Worm (Caenorhabditis elegans) whole organism, young adult: ENCODE results near the gene T13C2.7.

ENCODE experiments used
- B0261.1 ChIP-seq: sonication (generic microtip); optimal IDR thresholded peaks from 2 replicates; lab custom pipeline; 2016; ENCODE audit warnings: mild to moderate bottlenecking, missing genetic modification characterization, moderate library complexity, missing compliant biosample characterization
- B0336.3 ChIP-seq: fragments of 200-800 bp; sonication (Bioruptor generic); IDR thresholded peaks from 2 replicates; pipeline ENCODE4 v1.3.6; 2022; ENCODE audit warnings: missing genetic modification characterization, missing compliant biosample characterization
- C17E4.6 ChIP-seq: fragments of 200-800 bp; sonication (Bioruptor generic); IDR thresholded peaks from 2 replicates; pipeline ENCODE4 v1.3.6; 2022; ENCODE audit warnings: missing genetic modification reagents, missing genetic modification characterization, missing compliant biosample characterization
- D2030.7 ChIP-seq: fragments of 200-800 bp; sonication (Bioruptor generic); IDR thresholded peaks from 2 replicates; pipeline ENCODE4 v1.3.6; 2022; ENCODE audit warnings: missing genetic modification reagents, missing genetic modification characterization, missing compliant biosample characterization
- F10E7.11 ChIP-seq: sonication (generic microtip); optimal IDR thresholded peaks from 2 replicates; lab custom pipeline; 2017; ENCODE audit warnings: mild to moderate bottlenecking, missing genetic modification characterization, moderate library complexity, missing compliant biosample characterization
- F23B12.7 ChIP-seq: sonication (generic microtip); optimal IDR thresholded peaks from 2 replicates; lab custom pipeline; 2017; ENCODE audit warnings: missing genetic modification characterization, mild to moderate bottlenecking, missing compliant biosample characterization, antibody characterized with exemption, moderate library complexity; ENCODE audit not compliant: insufficient read depth
- F37B4.10 ChIP-seq: fragments of 200-800 bp; sonication (Bioruptor generic); IDR thresholded peaks from 2 replicates; pipeline ENCODE4 v1.3.6; 2022; ENCODE audit warnings: missing genetic modification characterization, missing compliant biosample characterization
- F55B11.4 ChIP-seq: sonication (generic microtip); optimal IDR thresholded peaks from 2 replicates; lab custom pipeline; 2016; ENCODE audit warnings: missing compliant biosample characterization, missing genetic modification characterization, borderline replicate concordance; ENCODE audit not compliant: insufficient read depth
- Y53F4B.3 ChIP-seq: fragments of 200-800 bp; sonication (Bioruptor generic); IDR thresholded peaks from 2 replicates; pipeline ENCODE4 v1.3.6; 2022; ENCODE audit warnings: missing genetic modification reagents, missing genetic modification characterization, missing compliant biosample characterization
- Y53G8AR.9 ChIP-seq: fragments of 200-800 bp; sonication (Bioruptor generic); conservative IDR thresholded peaks from 2 replicates; pipeline ENCODE4 v1.3.6; 2022; ENCODE audit warnings: missing genetic modification reagents, missing genetic modification characterization, missing compliant biosample characterization
- Y56A3A.18 ChIP-seq: fragments of 200-800 bp; sonication (Bioruptor generic); IDR thresholded peaks from 2 replicates; pipeline ENCODE4 v1.3.6; 2022; ENCODE audit warnings: missing genetic modification reagents, missing genetic modification characterization, missing compliant biosample characterization
- aptf-2 ChIP-seq: fragments of 200-800 bp; sonication (Bioruptor generic); conservative IDR thresholded peaks from 2 replicates; pipeline ENCODE4 v1.3.6; 2022; ENCODE audit warnings: missing genetic modification reagents, missing genetic modification characterization, missing compliant biosample characterization
- ceh-100 ChIP-seq: fragments of 200-800 bp; sonication (Bioruptor generic); IDR thresholded peaks from 2 replicates; pipeline ENCODE4 v1.3.6; 2022; ENCODE audit warnings: missing genetic modification reagents, missing genetic modification characterization, missing compliant biosample characterization
- ceh-27 ChIP-seq: fragments of 200-800 bp; sonication (Bioruptor generic); optimal IDR thresholded peaks from 2 replicates; lab custom pipeline; 2018; ENCODE audit warnings: mild to moderate bottlenecking, missing genetic modification characterization, moderate library complexity, missing compliant biosample characterization
- ceh-58 ChIP-seq: fragments of 200-800 bp; sonication (Bioruptor generic); IDR thresholded peaks from 2 replicates; pipeline ENCODE4 v1.3.6; 2022; ENCODE audit warnings: missing genetic modification characterization, missing compliant biosample characterization
- chd-7 ChIP-seq: sonication (generic microtip); optimal IDR thresholded peaks from 2 replicates; lab custom pipeline; 2016; ENCODE audit warnings: mild to moderate bottlenecking, missing genetic modification characterization, moderate library complexity, missing compliant biosample characterization
- dox-1 ChIP-seq: fragments of 200-800 bp; sonication (Bioruptor generic); IDR thresholded peaks from 2 replicates; pipeline ENCODE4 v1.3.6; 2022; ENCODE audit warnings: missing genetic modification reagents, missing genetic modification characterization, missing compliant biosample characterization
- dpff-1 ChIP-seq: sonication (generic microtip); optimal IDR thresholded peaks from 2 replicates; lab custom pipeline; 2017; ENCODE audit warnings: mild to moderate bottlenecking, missing genetic modification characterization, missing compliant biosample characterization
- egl-44 ChIP-seq: fragments of 200-800 bp; sonication (Bioruptor generic); IDR thresholded peaks from 2 replicates; pipeline ENCODE4 v1.3.6; 2022; ENCODE audit warnings: missing genetic modification reagents, missing genetic modification characterization, missing compliant biosample characterization
- him-1 ChIP-seq: sonication (generic microtip); optimal IDR thresholded peaks from 2 replicates; lab custom pipeline; 2016; ENCODE audit warnings: missing genotype, missing genetic modification reagents, missing genetic modification characterization, missing compliant biosample characterization
- hlh-26 ChIP-seq: fragments of 200-800 bp; sonication (Bioruptor generic); conservative IDR thresholded peaks from 2 replicates; pipeline ENCODE4 v1.3.6; 2022; ENCODE audit warnings: missing genetic modification reagents, missing genetic modification characterization, missing compliant biosample characterization
- hmg-1.2 ChIP-seq: fragments of 200-800 bp; sonication (Bioruptor generic); IDR thresholded peaks from 2 replicates; pipeline ENCODE4 v1.3.6; 2022; ENCODE audit warnings: missing genetic modification reagents, missing genetic modification characterization, missing compliant biosample characterization
- hrde-1 ChIP-seq: sonication (generic microtip); optimal IDR thresholded peaks from 2 replicates; lab custom pipeline; 2016; ENCODE audit warnings: missing genetic modification characterization, mild to moderate bottlenecking, missing compliant biosample characterization, moderate library complexity, missing genotype, missing genetic modification reagents, borderline replicate concordance
- lag-1 ChIP-seq: fragments of 200-800 bp; sonication (Bioruptor generic); IDR thresholded peaks from 2 replicates; pipeline ENCODE4 v1.3.6; 2022; ENCODE audit warnings: missing genetic modification reagents, missing genetic modification characterization, missing compliant biosample characterization
- lir-1 ChIP-seq: fragments of 200-800 bp; sonication (Bioruptor generic); conservative IDR thresholded peaks from 2 replicates; pipeline ENCODE4 v1.3.6; 2022; ENCODE audit warnings: missing genetic modification reagents, missing genetic modification characterization, missing compliant biosample characterization
- madf-8 ChIP-seq: fragments of 200-800 bp; sonication (Bioruptor generic); conservative IDR thresholded peaks from 2 replicates; pipeline ENCODE4 v1.3.6; 2022; ENCODE audit warnings: missing genetic modification reagents, missing genetic modification characterization, missing compliant biosample characterization
- mcd-1 ChIP-seq: fragments of 200-800 bp; sonication (Bioruptor generic); IDR thresholded peaks from 2 replicates; pipeline ENCODE4 v1.3.6; 2022; ENCODE audit warnings: missing genetic modification reagents, missing genetic modification characterization, missing compliant biosample characterization
- nhr-80 ChIP-seq: sonication (generic microtip); optimal IDR thresholded peaks from 2 replicates; lab custom pipeline; 2016; ENCODE audit warnings: missing genetic modification characterization, missing compliant biosample characterization
- sea-2 ChIP-seq: fragments of 200-800 bp; sonication (Bioruptor generic); IDR thresholded peaks from 2 replicates; pipeline ENCODE4 v1.3.6; 2022; ENCODE audit warnings: missing genetic modification characterization, missing compliant biosample characterization
- snpc-3.4 ChIP-seq: sonication (generic microtip); optimal IDR thresholded peaks from 2 replicates; lab custom pipeline; 2017; ENCODE audit warnings: missing genetic modification characterization, mild to moderate bottlenecking, missing compliant biosample characterization, antibody characterized with exemption, moderate library complexity, missing genotype, missing genetic modification reagents
- snpc-4 ChIP-seq, 5 experiments: fragments of 150-350 bp in 1 of 5; sonication (generic microtip) in 4 of 5; optimal IDR thresholded peaks; 2 replicates each; lab custom pipeline; 2014 to 2018; ENCODE audit warnings: missing genetic modification characterization in 5 of 5, missing biosample characterization in 3 of 5, antibody characterized with exemption in 2 of 5, mild to moderate bottlenecking in 2 of 5, missing compliant biosample characterization in 2 of 5, missing genotype in 2 of 5, moderate library complexity in 2 of 5, missing genetic modification reagents in 1 of 5
- tbx-9 ChIP-seq: sonication (generic microtip); optimal IDR thresholded peaks from 2 replicates; lab custom pipeline; 2016; ENCODE audit warnings: borderline replicate concordance, missing genetic modification characterization, inconsistent platforms, missing compliant biosample characterization
- unc-130 ChIP-seq: sonication (generic microtip); optimal IDR thresholded peaks from 2 replicates; lab custom pipeline; 2016; ENCODE audit warnings: missing genetic modification reagents, missing genetic modification characterization, missing compliant biosample characterization
- ztf-25 ChIP-seq: fragments of 200-800 bp; sonication (Bioruptor generic); IDR thresholded peaks from 2 replicates; pipeline ENCODE4 v1.3.6; 2022; ENCODE audit warnings: missing genetic modification reagents, missing genetic modification characterization, missing compliant biosample characterization

T13C2.7 gene

DNA sequence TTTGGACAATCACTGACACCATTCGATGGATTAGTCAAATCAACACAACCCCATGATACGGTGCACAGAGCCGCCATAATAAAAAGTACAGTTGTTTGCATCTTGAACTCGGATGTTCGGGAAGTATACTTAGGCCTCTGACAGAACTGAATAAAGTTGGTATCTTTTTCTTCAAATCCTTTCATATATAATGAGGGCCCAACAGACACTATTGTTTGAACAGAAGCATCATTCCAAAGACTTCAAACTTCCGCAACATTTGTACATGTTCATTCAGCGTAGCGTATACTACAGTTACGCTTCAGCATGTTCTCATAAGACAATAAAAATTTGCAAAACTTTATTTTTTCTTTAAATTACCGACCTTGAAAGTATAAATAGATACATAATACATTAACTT, 27.2 kb upstream of the T13C2.7 start, which contains the start of gene F41G3.19:
Gene F41G3.19, minus strand, starts transcription at position 101 of the 400 bp plus-strand sequence.
- TF ChIP-seq snpc-3.4 = no peak
- no peak for TF ChIP-seq ceh-58 (GFP tag; lab: Robert Waterston, UW)
- no peak for TF ChIP-seq C17E4.6 (GFP tag; lab: Robert Waterston, UW)
- no peak for TF ChIP-seq hmg-1.2 (GFP tag; lab: Robert Waterston, UW)
- TF ChIP-seq mcd-1 (GFP tag; lab: Robert Waterston, UW) = no peak

DNA sequence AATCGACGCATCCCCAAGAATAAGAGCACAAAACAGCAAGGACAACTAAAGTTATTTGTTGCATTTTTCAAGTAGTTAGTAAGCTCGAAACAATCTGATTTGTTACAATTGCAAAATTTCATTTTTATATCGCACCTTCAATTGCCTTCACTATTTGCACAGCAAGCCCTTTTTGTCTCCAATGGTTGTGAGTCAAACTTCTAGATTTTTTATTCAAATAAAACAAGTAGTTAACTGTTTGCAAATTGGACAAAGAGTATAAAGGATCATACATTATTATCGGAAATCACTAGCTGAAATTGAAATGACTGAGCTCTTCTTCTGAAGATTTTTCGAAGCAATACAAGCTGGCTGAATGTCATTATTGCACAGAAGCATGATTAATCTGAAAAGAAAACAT, 26.4 kb upstream of the T13C2.7 start, which contains the start of gene F41G3.21:
Gene F41G3.21, minus strand, starts transcription at position 101 of the 400 bp plus-strand sequence.
- TF ChIP-seq ceh-27 (GFP tag; lab: Kevin White, UChicago) = no peak
- no peak for TF ChIP-seq dox-1
- TF ChIP-seq unc-130 (GFP tag; lab: Kevin White, UChicago) = no peak
- TF ChIP-seq sea-2 (GFP tag; lab: Robert Waterston, UW) = no peak
- no peak for TF ChIP-seq lag-1 (GFP tag; lab: Robert Waterston, UW)
- no peak for TF ChIP-seq F10E7.11 (tag; lab: Kevin White, UChicago)
- TF ChIP-seq, all 124 proteins: peak for 0

DNA sequence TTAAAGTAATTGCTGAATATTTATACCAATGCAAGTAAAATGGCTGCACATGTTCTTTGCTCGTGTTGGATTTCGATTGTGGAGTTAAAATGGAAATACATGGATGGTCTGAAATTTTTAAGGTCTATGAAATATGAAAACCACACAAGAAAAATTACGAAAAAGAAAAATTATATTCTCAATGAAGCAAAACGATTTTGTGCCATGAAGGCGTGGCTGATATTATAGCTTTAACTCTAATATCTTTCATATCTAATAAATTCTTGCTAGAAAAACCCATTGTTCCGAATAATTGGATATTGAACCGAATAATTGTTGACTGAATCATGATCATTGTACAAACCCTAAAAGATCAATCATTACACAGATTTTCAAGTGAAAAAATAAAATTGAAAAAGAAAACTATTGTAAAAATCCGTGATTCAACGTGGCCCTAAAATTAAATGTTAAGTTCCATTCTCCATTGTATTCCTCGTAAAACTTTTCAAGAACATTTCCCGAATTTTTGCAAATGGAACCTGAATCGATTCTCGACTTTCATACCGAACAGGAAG, 24.5 kb upstream of the T13C2.7 start, which contains the start of the genes srx-95 and fis-1:
Gene srx-95, minus strand, starts transcription at position 101 of the 554 bp plus-strand sequence.
Gene fis-1, plus strand, starts transcription at position 504 of the 554 bp plus-strand sequence.
- TF ChIP-seq C17E4.6 (GFP tag; lab: Robert Waterston, UW) = no peak
- no peak for TF ChIP-seq egl-44 (GFP tag; lab: Robert Waterston, UW)
- no peak for TF ChIP-seq Y53G8AR.9
- no peak for TF ChIP-seq hlh-26 (GFP tag; lab: Robert Waterston, UW)
- TF ChIP-seq chd-7 (tag; lab: Kevin White, UChicago) = no peak
- no peak for TF ChIP-seq Y53F4B.3 (GFP tag; lab: Robert Waterston, UW)
- no peak for TF ChIP-seq tbx-9
- TF ChIP-seq sea-2 (GFP tag; lab: Robert Waterston, UW) = no peak
- TF ChIP-seq hrde-1 (tag; lab: Kevin White, UChicago) = no peak
- no peak for TF ChIP-seq D2030.7 (GFP tag; lab: Robert Waterston, UW)
- no peak for TF ChIP-seq madf-8 (GFP tag; lab: Robert Waterston, UW)
- TF ChIP-seq nhr-80 (tag; lab: Kevin White, UChicago) = no peak
- no peak for TF ChIP-seq him-1 (tag; lab: Kevin White, UChicago)
- TF ChIP-seq aptf-2 (GFP tag; lab: Robert Waterston, UW) = no peak
- no peak for TF ChIP-seq F37B4.10 (GFP tag; lab: Robert Waterston, UW)

DNA sequence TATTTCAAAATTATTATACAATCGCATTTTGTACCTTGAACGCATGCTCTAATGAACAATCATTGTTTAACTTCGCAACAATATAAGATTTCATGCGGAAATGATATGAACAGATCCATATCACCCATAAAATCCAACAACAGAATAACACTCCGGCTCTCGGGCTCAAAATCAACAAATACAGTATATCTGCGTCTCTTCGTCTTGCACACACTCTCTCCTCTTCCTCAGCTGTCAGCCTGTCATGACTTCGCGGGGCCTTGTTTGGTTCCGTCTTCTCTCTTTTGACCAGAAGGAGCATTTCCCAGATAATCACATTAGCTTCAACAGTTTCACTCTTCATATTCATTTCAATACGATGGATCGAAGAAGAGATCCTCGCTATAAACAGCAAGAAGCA, 23.0 kb upstream of the T13C2.7 start, which contains the start of gene F41G3.3:
Gene F41G3.3, plus strand, starts transcription at position 301 of the 400 bp plus-strand sequence.
- no peak for TF ChIP-seq lag-1 (GFP tag; lab: Robert Waterston, UW)
- no peak for TF ChIP-seq B0261.1 (tag; lab: Kevin White, UChicago)
- no peak for TF ChIP-seq lir-1 (GFP tag; lab: Robert Waterston, UW)
- no peak for TF ChIP-seq ceh-100 (GFP tag; lab: Robert Waterston, UW)
- no peak for TF ChIP-seq ztf-25 (GFP tag; lab: Robert Waterston, UW)
- no peak for TF ChIP-seq snpc-4 (GFP tag; optimal IDR thresholded peaks at IDR 0.05; lab: Kevin White, UChicago)
- TF ChIP-seq snpc-4 (tag; optimal IDR thresholded peaks at IDR 0.05; lab: Kevin White, UChicago) = no peak
- no peak for TF ChIP-seq hmg-1.2 (GFP tag; lab: Robert Waterston, UW)
- TF ChIP-seq dpff-1 = no peak
- no peak for TF ChIP-seq Y56A3A.18
- TF ChIP-seq B0336.3 (GFP tag; lab: Robert Waterston, UW) = no peak
- no peak for TF ChIP-seq F23B12.7
- no peak for TF ChIP-seq F55B11.4
